Worm (Caenorhabditis elegans): Measurements from ENCODE around the gene sss-1.
A peak's percentile ranks its signal among the peaks of the same experiment; 100 is the strongest.

Gene sss-1

DNA sequence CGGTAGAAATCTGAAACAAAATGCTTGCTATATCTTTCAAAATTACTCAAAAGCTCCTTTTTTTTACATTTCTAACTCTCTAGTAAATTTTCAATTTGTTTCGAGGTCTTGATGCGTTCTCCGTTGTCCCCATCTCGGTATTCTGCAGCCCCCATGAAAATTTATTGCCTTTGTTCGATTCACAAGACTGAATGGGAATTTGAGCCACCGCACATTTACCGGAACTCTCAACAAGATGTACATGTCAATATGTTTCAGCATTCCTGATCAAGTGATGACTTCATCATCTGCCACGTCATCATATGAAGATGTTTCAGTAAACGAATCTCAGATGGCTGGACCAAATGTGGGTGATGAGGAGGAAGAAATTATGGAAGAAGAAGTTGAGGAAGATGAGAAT, 26.9 kb upstream of the sss-1 start:
- TF ChIP-seq ceh-90 (tag; optimal IDR thresholded peaks at IDR 0.05): no peak
- TF ChIP-seq fkh-4 (tag; optimal IDR thresholded peaks at IDR 0.05; ENCODE audit: borderline replicate concordance): no peak
- no peak for TF ChIP-seq nhr-71 (tag; optimal IDR thresholded peaks at IDR 0.05)
- TF ChIP-seq hpl-2 (GFP tag; optimal IDR thresholded peaks at IDR 0.05): no peak
- no peak for TF ChIP-seq sup-37 (GFP tag; optimal IDR thresholded peaks at IDR 0.05)
- TF ChIP-seq hlh-4 (tag; optimal IDR thresholded peaks at IDR 0.05): no peak
- TF ChIP-seq lin-15B (tag; optimal IDR thresholded peaks at IDR 0.05): no peak
- TF ChIP-seq hlh-17 (GFP tag; optimal IDR thresholded peaks at IDR 0.05; ENCODE audit: borderline replicate concordance): no peak
- TF ChIP-seq ets-5 (GFP tag; IDR thresholded peaks at IDR 0.05): no peak
- TF ChIP-seq zag-1 (tag; optimal IDR thresholded peaks at IDR 0.05): no peak
- no peak for TF ChIP-seq ces-1 (GFP tag; optimal IDR thresholded peaks at IDR 0.05)
- TF ChIP-seq nhr-28 (tag; optimal IDR thresholded peaks at IDR 0.05): no peak
- TF ChIP-seq mdl-1 (tag; optimal IDR thresholded peaks at IDR 0.05): no peak
- no peak for TF ChIP-seq C04F5.9 (tag; optimal IDR thresholded peaks at IDR 0.05)
- TF ChIP-seq pqm-1 (tag; optimal IDR thresholded peaks at IDR 0.05): no peak
- TF ChIP-seq lin-39 (tag; optimal IDR thresholded peaks at IDR 0.05): no peak
- no peak for TF ChIP-seq ztf-4 (tag; optimal IDR thresholded peaks at IDR 0.05)

DNA sequence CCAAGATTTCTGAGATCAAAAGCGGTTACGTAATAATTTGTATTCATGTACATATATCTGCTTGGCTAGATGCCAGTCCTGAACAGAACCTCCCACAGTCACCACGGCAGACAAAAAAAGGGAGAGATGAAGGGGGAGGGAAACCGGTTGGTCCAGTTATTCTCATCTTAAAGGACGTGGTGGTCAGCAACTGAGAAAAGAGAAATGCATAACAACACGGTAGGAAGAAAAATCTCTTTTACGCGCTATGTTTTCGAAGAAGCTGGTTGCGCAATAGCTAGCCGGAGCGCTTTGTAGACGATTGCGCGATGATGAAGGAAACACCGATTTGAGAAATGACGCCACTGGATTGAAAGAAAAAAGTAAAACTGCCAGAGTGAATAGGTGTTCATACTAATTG, 24.5 kb upstream of the sss-1 start:
- no peak for TF ChIP-seq pax-3 (tag; optimal IDR thresholded peaks at IDR 0.05)
- TF ChIP-seq blmp-1 (tag; optimal IDR thresholded peaks at IDR 0.05): peak; percentile 62
- peak; percentile 47 for TF ChIP-seq ztf-4 (tag; optimal IDR thresholded peaks at IDR 0.05)

DNA sequence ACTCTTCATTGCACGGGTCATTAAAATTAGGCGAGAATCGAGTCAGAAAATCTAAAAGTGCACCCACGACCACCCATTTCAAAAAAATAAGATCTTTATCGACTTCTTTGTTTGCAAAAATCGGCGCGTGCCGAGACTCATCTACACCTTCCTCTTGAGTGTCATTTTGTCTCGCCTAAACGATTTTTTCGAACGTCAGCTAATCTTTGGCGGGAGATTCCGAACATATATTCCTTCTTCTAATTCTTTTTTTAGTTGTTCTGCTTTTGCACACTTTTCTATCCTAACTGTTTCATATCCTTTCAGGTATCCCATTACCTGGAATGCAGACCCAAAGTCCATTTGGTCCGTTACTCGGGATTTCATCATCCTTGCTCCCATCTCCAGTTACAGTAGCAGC, 22.7 kb upstream of the sss-1 start, which contains the start of gene bed-3:
bed-3 (plus strand) TSS at position 301 of the 400 bp plus-strand sequence.
- TF ChIP-seq snpc-4 (tag; optimal IDR thresholded peaks at IDR 0.05) (no peak), lsy-2 (tag; optimal IDR thresholded peaks at IDR 0.05) (no peak), alr-1 (tag; optimal IDR thresholded peaks at IDR 0.05; ENCODE audit: borderline replicate concordance) (no peak), unc-62 (GFP tag; optimal IDR thresholded peaks at IDR 0.05) (no peak), nhr-85 (tag) (no peak), tbx-2 (tag; optimal IDR thresholded peaks at IDR 0.05) (no peak), snu-23 (GFP tag; optimal IDR thresholded peaks at IDR 0.05) (no peak), xbp-1 (tag; optimal IDR thresholded peaks at IDR 0.05) (no peak), nhr-47 (tag; optimal IDR thresholded peaks at IDR 0.05) (no peak), nhr-19 (GFP tag; conservative IDR thresholded peaks at IDR 0.05) (no peak), hpl-2 (GFP tag; optimal IDR thresholded peaks at IDR 0.05) (no peak), F16B12.6 (tag; optimal IDR thresholded peaks at IDR 0.05) (no peak), pax-3 (tag; optimal IDR thresholded peaks at IDR 0.05) (no peak), ztf-4 (tag; optimal IDR thresholded peaks at IDR 0.05) (no peak), unc-86 (tag; optimal IDR thresholded peaks at IDR 0.05) (no peak), sptf-1 (tag; optimal IDR thresholded peaks at IDR 0.05) (no peak)

ce11 chrIV:9915128-9915527, 21.6 kb upstream of the sss-1 start:
- TF ChIP-seq efl-1 (optimal IDR thresholded peaks at IDR 0.05) (no peak), efl-1 (GFP tag; optimal IDR thresholded peaks at IDR 0.05 in 1 of 2) (peak in 1 of 2 experiments; percentile 6), mep-1 (tag; optimal IDR thresholded peaks at IDR 0.05) (no peak), F16B12.6 (tag; optimal IDR thresholded peaks at IDR 0.05) (no peak), swsn-7 (tag; optimal IDR thresholded peaks at IDR 0.05) (no peak), lin-39 (tag; optimal IDR thresholded peaks at IDR 0.05) (no peak), nhr-85 (tag) (no peak), nhr-12 (tag; optimal IDR thresholded peaks at IDR 0.05) (no peak), nhr-11 (tag; optimal IDR thresholded peaks at IDR 0.05) (no peak), lin-13 (GFP tag; optimal IDR thresholded peaks at IDR 0.05) (no peak)

Measured in whole organism, L1 larva.